Worm (Caenorhabditis elegans) whole organism, mixed stage, embryonic: ENCODE results near the gene C46C11.3.

Experiments used
- elt-1 ChIP-seq: sonication (generic microtip); optimal IDR thresholded peaks from 2 replicates; lab custom pipeline; 2017; ENCODE audit warnings: missing genetic modification characterization, mild to moderate bottlenecking, missing compliant biosample characterization, antibody characterized with exemption, moderate library complexity, borderline replicate concordance; ENCODE audit not compliant: insufficient read depth
- nhr-76 ChIP-seq: sonication (generic microtip); optimal IDR thresholded peaks from 2 replicates; lab custom pipeline; 2017; ENCODE audit warnings: missing biosample characterization, missing genetic modification characterization

DNA sequence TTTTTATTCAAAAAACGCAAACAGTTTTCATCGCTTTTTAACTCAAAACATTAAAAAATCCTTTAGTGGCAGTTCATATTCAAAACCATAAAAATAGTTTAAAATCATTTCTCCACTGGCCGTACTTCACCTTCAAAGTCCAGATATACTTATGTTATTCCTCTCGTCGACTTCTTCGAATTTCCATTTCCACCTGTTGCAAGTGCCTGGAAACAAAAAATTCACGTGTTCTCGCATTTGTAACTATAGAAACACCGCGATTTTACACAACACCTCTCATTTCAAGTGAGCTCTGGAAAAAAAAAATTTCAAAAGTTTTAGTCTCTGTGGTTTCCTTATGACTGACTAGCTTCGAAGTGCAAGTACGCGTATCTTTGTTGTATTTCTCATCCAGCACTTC, 3.0 kb downstream of the C46C11.3 start:
- TF ChIP-seq nhr-76 (tag; lab: Kevin White, UChicago) (no peak), elt-1 (tag; lab: Kevin White, UChicago) (no peak)
